Worm (Caenorhabditis elegans): ENCODE results near the gene C34E10.9.

The C34E10.9 gene

DNA sequence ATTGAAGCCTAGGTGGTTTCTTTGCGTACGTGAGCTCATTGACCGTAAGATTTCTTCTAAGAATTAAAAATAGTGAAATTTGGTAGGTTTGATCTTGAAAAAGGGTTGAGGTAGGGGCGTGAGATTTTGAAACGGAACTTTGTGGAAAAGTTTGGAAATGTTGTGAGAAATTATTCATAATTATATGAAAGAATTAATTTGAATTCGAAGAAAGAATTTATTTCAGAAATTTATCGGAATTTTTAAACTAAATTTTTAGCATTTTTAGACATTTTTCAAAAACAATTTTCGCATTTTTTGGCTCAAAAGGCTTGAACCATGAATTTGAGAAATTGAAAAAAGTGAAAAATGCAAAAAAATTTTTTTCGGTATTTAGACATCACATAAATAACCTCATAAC, 49.0 kb downstream of the C34E10.9 start:
- TF ChIP-seq unc-62 (GFP tag; optimal IDR thresholded peaks at IDR 0.05 in 1 of 2): peak in 1 of 2 experiments; percentile 90
- TF ChIP-seq unc-62 (tag; optimal IDR thresholded peaks at IDR 0.05): no peak
- TF ChIP-seq tag-97 (GFP tag; IDR thresholded peaks at IDR 0.05): no peak
- TF ChIP-seq pqm-1 (tag; optimal IDR thresholded peaks at IDR 0.05): no peak
- no peak for TF ChIP-seq ces-1 (GFP tag; optimal IDR thresholded peaks at IDR 0.05)
- TF ChIP-seq fkh-10 (GFP tag; optimal IDR thresholded peaks at IDR 0.05): no peak

Data from whole organism, L4 larva.